Fruit fly (Drosophila melanogaster): Measurements from ENCODE around the gene rols.

rols gene

dm6 chr3L:12077953-12078352, 13.3 kb upstream of the rols start:
- no peak for TF ChIP-seq CG10348 (GFP tag; IDR thresholded peaks at IDR 0.05)
- TF ChIP-seq EcR (GFP tag; optimal IDR thresholded peaks at IDR 0.05) = no peak
- TF ChIP-seq Pif1A (GFP tag; optimal IDR thresholded peaks at IDR 0.05) = no peak
- TF ChIP-seq CG17806 (tag; optimal IDR thresholded peaks at IDR 0.05) = no peak
- TF ChIP-seq gl (tag; optimal IDR thresholded peaks at IDR 0.05) = no peak
- no peak for TF ChIP-seq CG13204 (GFP tag; optimal IDR thresholded peaks at IDR 0.05)
- TF ChIP-seq CG8301 (tag; optimal IDR thresholded peaks at IDR 0.05) = no peak
- TF ChIP-seq CG14655 (GFP tag; optimal IDR thresholded peaks at IDR 0.05) = no peak
- TF ChIP-seq CG32121 (GFP tag; IDR thresholded peaks at IDR 0.05) = no peak
- no peak for TF ChIP-seq Snoo (tag; optimal IDR thresholded peaks at IDR 0.05)

- peak; percentile 79 for TF ChIP-seq CG8301 (tag; optimal IDR thresholded peaks at IDR 0.05)
- 0 out of 2 replicates have a peak, but pooled peaks have one; percentile 29 for TF ChIP-seq CG10348 (GFP tag; IDR thresholded peaks at IDR 0.05)
- TF ChIP-seq Ets98B (GFP tag; IDR thresholded peaks at IDR 0.05) = peak; percentile 84
- peak; percentile 76 for TF ChIP-seq CG15710 (tag; optimal IDR thresholded peaks at IDR 0.05)
- peak; percentile 85 for TF ChIP-seq CG32121 (GFP tag; IDR thresholded peaks at IDR 0.05)
- TF ChIP-seq rn (GFP tag; IDR thresholded peaks at IDR 0.05) = peak; percentile 60; the same call in 1 of the 2 replicates
- TF ChIP-seq CG13204 (GFP tag; optimal IDR thresholded peaks at IDR 0.05) = peak; percentile 46
- peak; percentile 71 for TF ChIP-seq Pif1B (GFP tag; optimal IDR thresholded peaks at IDR 0.05)
- peak; percentile 80 for TF ChIP-seq CG9948 (tag; optimal IDR thresholded peaks at IDR 0.05)
- no peak for TF ChIP-seq EcR (GFP tag; optimal IDR thresholded peaks at IDR 0.05)
- TF ChIP-seq D1 (tag; optimal IDR thresholded peaks at IDR 0.05) = peak; percentile 64
- TF ChIP-seq CG14655 (GFP tag; optimal IDR thresholded peaks at IDR 0.05) = peak; percentile 86
- peak; percentile 5 for TF ChIP-seq gl (tag; optimal IDR thresholded peaks at IDR 0.05)
- peak; percentile 84 for TF ChIP-seq fd96Ca (GFP tag; IDR thresholded peaks at IDR 0.05)
- TF ChIP-seq CG17806 (tag; optimal IDR thresholded peaks at IDR 0.05) = peak; percentile 85
- TF ChIP-seq CG34367 (tag; optimal IDR thresholded peaks at IDR 0.05) = peak; percentile 73
- TF ChIP-seq CG4496 (GFP tag; IDR thresholded peaks at IDR 0.05) = peak; percentile 78
- peak; percentile 63 for TF ChIP-seq Snoo (tag; optimal IDR thresholded peaks at IDR 0.05)
- peak; percentile 83 for TF ChIP-seq CG8159 (tag; optimal IDR thresholded peaks at IDR 0.05)
- TF ChIP-seq Pif1A (GFP tag; optimal IDR thresholded peaks at IDR 0.05) = peak; percentile 61
- TF ChIP-seq CG12605 (GFP tag; IDR thresholded peaks at IDR 0.05) = peak; percentile 86
Observed at dm6 chr3L:12077348-12077747, 12.7 kb upstream of the rols start.

- TF ChIP-seq D1 (tag; optimal IDR thresholded peaks at IDR 0.05) (no peak), CG15710 (tag; optimal IDR thresholded peaks at IDR 0.05) (no peak), CG4496 (GFP tag; IDR thresholded peaks at IDR 0.05) (no peak), CG10348 (GFP tag; IDR thresholded peaks at IDR 0.05) (no peak), CG32121 (GFP tag; IDR thresholded peaks at IDR 0.05) (peak; percentile 33; the same call in 1 of the 2 replicates), CG17806 (tag; optimal IDR thresholded peaks at IDR 0.05) (no peak), Pif1B (GFP tag; optimal IDR thresholded peaks at IDR 0.05) (no peak), Ets98B (GFP tag; IDR thresholded peaks at IDR 0.05) (peak; percentile 28), Pif1A (GFP tag; optimal IDR thresholded peaks at IDR 0.05) (peak; percentile 11), EcR (GFP tag; optimal IDR thresholded peaks at IDR 0.05) (no peak), Snoo (tag; optimal IDR thresholded peaks at IDR 0.05) (no peak), CG14655 (GFP tag; optimal IDR thresholded peaks at IDR 0.05) (peak; percentile 5), fd96Ca (GFP tag; IDR thresholded peaks at IDR 0.05) (no peak), CG9948 (tag; optimal IDR thresholded peaks at IDR 0.05) (no peak), CG13204 (GFP tag; optimal IDR thresholded peaks at IDR 0.05) (no peak), CG34367 (tag; optimal IDR thresholded peaks at IDR 0.05) (no peak), gl (tag; optimal IDR thresholded peaks at IDR 0.05) (no peak), CG8159 (tag; optimal IDR thresholded peaks at IDR 0.05) (no peak), CG12605 (GFP tag; IDR thresholded peaks at IDR 0.05) (no peak), rn (GFP tag; IDR thresholded peaks at IDR 0.05) (no peak), CG8301 (tag; optimal IDR thresholded peaks at IDR 0.05) (peak; percentile 37)
Observed at dm6 chr3L:12076312-12076711, 11.7 kb upstream of the rols start.

dm6 chr3L:12074952-12075351, 10.3 kb upstream of the rols start:
- TF ChIP-seq CG32121 (GFP tag; IDR thresholded peaks at IDR 0.05) (no peak), CG10348 (GFP tag; IDR thresholded peaks at IDR 0.05) (no peak), CG14655 (GFP tag; optimal IDR thresholded peaks at IDR 0.05) (no peak), CG4496 (GFP tag; IDR thresholded peaks at IDR 0.05) (no peak), rn (GFP tag; IDR thresholded peaks at IDR 0.05) (no peak), Pif1A (GFP tag; optimal IDR thresholded peaks at IDR 0.05) (no peak), CG15710 (tag; optimal IDR thresholded peaks at IDR 0.05) (no peak), Pif1B (GFP tag; optimal IDR thresholded peaks at IDR 0.05) (no peak), CG8301 (tag; optimal IDR thresholded peaks at IDR 0.05) (no peak), fd96Ca (GFP tag; IDR thresholded peaks at IDR 0.05) (no peak), CG34367 (tag; optimal IDR thresholded peaks at IDR 0.05) (no peak), gl (tag; optimal IDR thresholded peaks at IDR 0.05) (no peak), D1 (tag; optimal IDR thresholded peaks at IDR 0.05) (no peak), CG17806 (tag; optimal IDR thresholded peaks at IDR 0.05) (no peak), Snoo (tag; optimal IDR thresholded peaks at IDR 0.05) (no peak)

dm6 chr3L:12073861-12074633, 9.4 kb upstream of the rols start:
- no peak for TF ChIP-seq CG8159 (tag; optimal IDR thresholded peaks at IDR 0.05)
- TF ChIP-seq Snoo (tag; optimal IDR thresholded peaks at IDR 0.05) = no peak
- TF ChIP-seq CG10348 (GFP tag; IDR thresholded peaks at IDR 0.05) = no peak
- no peak for TF ChIP-seq fd96Ca (GFP tag; IDR thresholded peaks at IDR 0.05)
- no peak for TF ChIP-seq Pif1B (GFP tag; optimal IDR thresholded peaks at IDR 0.05)
- TF ChIP-seq D1 (tag; optimal IDR thresholded peaks at IDR 0.05) = no peak
- TF ChIP-seq CG17806 (tag; optimal IDR thresholded peaks at IDR 0.05) = no peak
- no peak for TF ChIP-seq CG13204 (GFP tag; optimal IDR thresholded peaks at IDR 0.05)
- no peak for TF ChIP-seq EcR (GFP tag; optimal IDR thresholded peaks at IDR 0.05)
- no peak for TF ChIP-seq CG32121 (GFP tag; IDR thresholded peaks at IDR 0.05)
- TF ChIP-seq Ets98B (GFP tag; IDR thresholded peaks at IDR 0.05) = no peak
- no peak for TF ChIP-seq CG14655 (GFP tag; optimal IDR thresholded peaks at IDR 0.05)

Data from whole organism, pupa.